Worm (Caenorhabditis elegans) whole organism, L4 larva: ENCODE measurements around the gene F14D7.8.

Experiments used
- F10B5.3 ChIP-seq: sonication (generic microtip); optimal IDR thresholded peaks from 2 replicates; lab custom pipeline; 2016; ENCODE audit warnings: mild to moderate bottlenecking, missing genetic modification characterization, missing compliant biosample characterization
- F37D6.2 ChIP-seq: sonication (generic microtip); optimal IDR thresholded peaks from 2 replicates; lab custom pipeline; 2016; ENCODE audit warnings: mild to moderate bottlenecking, missing genetic modification characterization, missing compliant biosample characterization
- F44E2.7 ChIP-seq: fragments of 200-800 bp; sonication (Bioruptor generic); IDR thresholded peaks from 2 replicates; pipeline ENCODE4 v2.1.2; 2022; ENCODE audit warnings: missing genetic modification characterization, missing compliant biosample characterization
- F49E8.2 ChIP-seq: sonication (generic microtip); optimal IDR thresholded peaks from 2 replicates; lab custom pipeline; 2016; ENCODE audit warnings: missing compliant biosample characterization, mild to moderate bottlenecking, missing genetic modification characterization, borderline replicate concordance
- T20F7.1 ChIP-seq: fragments of 200-800 bp; sonication (Bioruptor generic); optimal IDR thresholded peaks from 2 replicates; lab custom pipeline; 2018; ENCODE audit warnings: mild to moderate bottlenecking, missing genetic modification characterization, missing compliant biosample characterization
- T26A8.4 ChIP-seq: fragments of 200-800 bp; sonication (Bioruptor generic); IDR thresholded peaks from 2 replicates; pipeline ENCODE4 v1.3.6; 2022; ENCODE audit warnings: missing genetic modification characterization, missing compliant biosample characterization
- Y105C5A.15 ChIP-seq: fragments of 200-800 bp; sonication (Bioruptor generic); IDR thresholded peaks from 2 replicates; pipeline ENCODE4 v1.3.6; 2022; ENCODE audit warnings: missing genetic modification characterization, missing compliant biosample characterization
- Y48G9A.11 ChIP-seq: fragments of 200-800 bp; sonication (Bioruptor generic); IDR thresholded peaks from 2 replicates; pipeline ENCODE4 v1.3.6; 2022; ENCODE audit warnings: missing genetic modification reagents, missing genetic modification characterization, missing compliant biosample characterization
- Y5F2A.4 ChIP-seq: fragments of 200-800 bp; sonication (Bioruptor generic); optimal IDR thresholded peaks from 2 replicates; lab custom pipeline; 2018; ENCODE audit warnings: mild to moderate bottlenecking, missing genetic modification characterization, missing compliant biosample characterization
- ZK337.2 ChIP-seq: fragments of 200-800 bp; sonication (Bioruptor generic); IDR thresholded peaks from 2 replicates; pipeline ENCODE4 v1.3.6; 2022; ENCODE audit warnings: missing genetic modification reagents, missing genetic modification characterization, missing compliant biosample characterization
- aha-1 ChIP-seq: fragments of 150-350 bp; peaks from one replicate; lab custom pipeline; 2014; ENCODE audit warnings: missing biosample characterization, missing genetic modification characterization
- aly-2 ChIP-seq: sonication (generic microtip); optimal IDR thresholded peaks from 2 replicates; lab custom pipeline; 2018; ENCODE audit warnings: missing biosample characterization, missing genetic modification characterization
- ama-1 ChIP-seq: fragments of 150-350 bp; optimal IDR thresholded peaks from 2 replicates; lab custom pipeline; 2014; ENCODE audit warnings: inconsistent platforms, mixed read lengths
- arid-1 ChIP-seq: fragments of 200-800 bp; sonication (Bioruptor generic); conservative IDR thresholded peaks from 2 replicates; pipeline ENCODE4 v1.3.6; 2022; ENCODE audit warnings: missing genetic modification reagents, missing genetic modification characterization, missing compliant biosample characterization
- ceh-82 ChIP-seq: sonication (generic microtip); optimal IDR thresholded peaks from 2 replicates; lab custom pipeline; 2017; ENCODE audit warnings: missing biosample characterization, missing genetic modification characterization
- ctbp-1 ChIP-seq: fragments of 200-800 bp; sonication (Bioruptor generic); IDR thresholded peaks from 2 replicates; pipeline ENCODE4 v1.3.6; 2022; ENCODE audit warnings: missing genetic modification reagents, missing genetic modification characterization, missing compliant biosample characterization
- daf-8 ChIP-seq: fragments of 200-800 bp; sonication (Bioruptor generic); IDR thresholded peaks from 2 replicates; pipeline ENCODE4 v1.3.6; 2022; ENCODE audit warnings: missing genetic modification characterization, missing compliant biosample characterization
- dmd-8 ChIP-seq: fragments of 200-800 bp; sonication (Bioruptor generic); IDR thresholded peaks from 2 replicates; pipeline ENCODE4 v1.3.6; 2022; ENCODE audit warnings: missing genetic modification characterization, missing compliant biosample characterization
- dmd-9 ChIP-seq: fragments of 200-800 bp; sonication (Bioruptor generic); IDR thresholded peaks from 2 replicates; pipeline ENCODE4 v1.3.6; 2022; ENCODE audit warnings: missing genetic modification reagents, missing genetic modification characterization, missing compliant biosample characterization
- duxl-1 ChIP-seq: sonication (generic microtip); optimal IDR thresholded peaks from 2 replicates; lab custom pipeline; 2016; ENCODE audit warnings: mild to moderate bottlenecking, missing genetic modification characterization, moderate library complexity, missing compliant biosample characterization; ENCODE audit not compliant: poor library complexity
- dve-1 ChIP-seq: sonication (generic microtip); optimal IDR thresholded peaks from 2 replicates; lab custom pipeline; 2017; ENCODE audit warnings: antibody characterized with exemption, mild to moderate bottlenecking, missing genetic modification characterization, missing compliant biosample characterization; ENCODE audit not compliant: insufficient read depth
- fkh-10 ChIP-seq: fragments of 150-350 bp; optimal IDR thresholded peaks from 2 replicates; lab custom pipeline; 2014; ENCODE audit warnings: missing biosample characterization, missing genetic modification reagents, missing genetic modification characterization
- fos-1 ChIP-seq: fragments of 150-350 bp; optimal IDR thresholded peaks from 2 replicates; lab custom pipeline; 2014; ENCODE audit warnings: missing biosample characterization, missing genetic modification characterization
- gei-8 ChIP-seq: fragments of 200-800 bp; sonication (Bioruptor generic); optimal IDR thresholded peaks from 2 replicates; lab custom pipeline; 2018; ENCODE audit warnings: mild to moderate bottlenecking, missing genetic modification characterization, missing compliant biosample characterization
- hif-1 ChIP-seq, 2 experiments: sonication (generic microtip); optimal IDR thresholded peaks; 2 replicates each; lab custom pipeline; 2016 to 2017; ENCODE audit warnings: missing compliant biosample characterization in 2 of 2, missing genetic modification characterization in 2 of 2, missing genetic modification reagents in 2 of 2, missing genotype in 2 of 2, mild to moderate bottlenecking in 1 of 2
- hmg-1.1 ChIP-seq: fragments of 200-800 bp; sonication (Bioruptor generic); IDR thresholded peaks from 2 replicates; pipeline ENCODE4 v1.3.6; 2022; ENCODE audit warnings: missing genetic modification reagents, missing genetic modification characterization, missing compliant biosample characterization
- lin-1 ChIP-seq: fragments of 200-800 bp; sonication (Bioruptor generic); IDR thresholded peaks from 2 replicates; pipeline ENCODE4 v1.3.6; 2022; ENCODE audit warnings: missing genetic modification reagents, missing genetic modification characterization, missing compliant biosample characterization
- lin-38 ChIP-seq: fragments of 200-800 bp; sonication (Bioruptor generic); IDR thresholded peaks from 2 replicates; pipeline ENCODE4 v1.3.6; 2022; ENCODE audit warnings: missing genetic modification reagents, missing genetic modification characterization, missing compliant biosample characterization
- lir-3 ChIP-seq: sonication (generic microtip); optimal IDR thresholded peaks from 2 replicates; lab custom pipeline; 2016; ENCODE audit warnings: mild to moderate bottlenecking, missing genetic modification characterization, missing compliant biosample characterization
- lsy-2 ChIP-seq, 2 experiments: fragments of 150-350 bp in 1 of 2; sonication (generic microtip) in 1 of 2; optimal IDR thresholded peaks; 2 replicates each; lab custom pipeline; 2014 to 2017; ENCODE audit warnings: missing biosample characterization in 2 of 2, missing genetic modification characterization in 2 of 2
- madf-9 ChIP-seq: fragments of 200-800 bp; sonication (Bioruptor generic); conservative IDR thresholded peaks from 2 replicates; pipeline ENCODE4 v1.3.6; 2022; ENCODE audit warnings: missing genetic modification reagents, missing genetic modification characterization, missing compliant biosample characterization
- mep-1 ChIP-seq: fragments of 150-350 bp; sonication (generic microtip); optimal IDR thresholded peaks from 3 replicates; lab custom pipeline; 2014; ENCODE audit warnings: missing biosample characterization, missing genetic modification characterization
- mxl-2 ChIP-seq: fragments of 200-800 bp; sonication (Bioruptor generic); conservative IDR thresholded peaks from 2 replicates; pipeline ENCODE4 v1.3.6; 2022; ENCODE audit warnings: missing genetic modification reagents, missing genetic modification characterization, missing compliant biosample characterization
- nhr-11 ChIP-seq: fragments of 150-350 bp; optimal IDR thresholded peaks from 2 replicates; lab custom pipeline; 2014; ENCODE audit warnings: missing biosample characterization, missing genetic modification characterization
- nhr-111 ChIP-seq: fragments of 200-800 bp; sonication (Bioruptor generic); optimal IDR thresholded peaks from 2 replicates; lab custom pipeline; 2018; ENCODE audit warnings: mild to moderate bottlenecking, missing genetic modification characterization, missing compliant biosample characterization
- nhr-237 ChIP-seq: sonication (generic microtip); optimal IDR thresholded peaks from 2 replicates; lab custom pipeline; 2017; ENCODE audit warnings: missing biosample characterization, missing genetic modification characterization
- nhr-25 ChIP-seq: sonication (generic microtip); optimal IDR thresholded peaks from 2 replicates; lab custom pipeline; 2017; ENCODE audit warnings: missing genetic modification characterization, mild to moderate bottlenecking, missing compliant biosample characterization, antibody characterized with exemption, moderate library complexity, borderline replicate concordance; ENCODE audit not compliant: insufficient read depth
- nhr-28 ChIP-seq: fragments of 150-350 bp; optimal IDR thresholded peaks from 2 replicates; lab custom pipeline; 2014; ENCODE audit warnings: missing biosample characterization, missing genetic modification characterization
- nhr-42 ChIP-seq: fragments of 200-800 bp; sonication (Bioruptor generic); IDR thresholded peaks from 2 replicates; pipeline ENCODE4 v1.3.6; 2022; ENCODE audit warnings: missing genetic modification characterization, missing compliant biosample characterization
- nhr-77 ChIP-seq: fragments of 150-350 bp; optimal IDR thresholded peaks from 2 replicates; lab custom pipeline; 2014; ENCODE audit warnings: missing biosample characterization, missing genetic modification characterization
- pqm-1 ChIP-seq: sonication (generic microtip); optimal IDR thresholded peaks from 2 replicates; lab custom pipeline; 2017; ENCODE audit warnings: missing biosample characterization, missing genetic modification characterization
- rbr-2 ChIP-seq: sonication (generic microtip); optimal IDR thresholded peaks from 2 replicates; lab custom pipeline; 2016; ENCODE audit warnings: missing genotype, missing genetic modification characterization, missing compliant biosample characterization
- saeg-2 ChIP-seq: fragments of 200-800 bp; sonication (Bioruptor generic); IDR thresholded peaks from 2 replicates; pipeline ENCODE4 v1.3.6; 2022; ENCODE audit warnings: missing genetic modification reagents, missing genetic modification characterization, missing compliant biosample characterization
- snpc-1.2 ChIP-seq: fragments of 200-800 bp; sonication (Bioruptor generic); IDR thresholded peaks from 2 replicates; pipeline ENCODE4 v1.3.6; 2022; ENCODE audit warnings: missing genetic modification reagents, missing genetic modification characterization, missing compliant biosample characterization
- spr-3 ChIP-seq: fragments of 200-800 bp; sonication (Bioruptor generic); optimal IDR thresholded peaks from 2 replicates; lab custom pipeline; 2018; ENCODE audit warnings: mild to moderate bottlenecking, missing genetic modification characterization, missing compliant biosample characterization
- tra-1 ChIP-seq: fragments of 200-800 bp; sonication (Bioruptor generic); IDR thresholded peaks from 2 replicates; pipeline ENCODE4 v1.3.6; 2022; ENCODE audit warnings: missing genetic modification reagents, missing genetic modification characterization, missing compliant biosample characterization
- unc-62 ChIP-seq, 3 experiments: fragments of 150-350 bp in 1 of 3; sonication (generic microtip); optimal IDR thresholded peaks in 2 of 3; peaks in 1 of 3; 1 replicate in 1 of 3; 2 replicates in 2 of 3; lab custom pipeline; 2014 to 2017; ENCODE audit warnings: missing biosample characterization in 3 of 3, missing genetic modification characterization in 3 of 3, missing genetic modification reagents in 3 of 3, missing genotype in 1 of 3
- vab-7 ChIP-seq: fragments of 200-800 bp; sonication (Bioruptor generic); IDR thresholded peaks from 2 replicates; pipeline ENCODE4 v1.3.6; 2022; ENCODE audit warnings: missing genetic modification reagents, missing genetic modification characterization, missing compliant biosample characterization
- zfp-2 ChIP-seq: sonication (generic microtip); optimal IDR thresholded peaks from 2 replicates; lab custom pipeline; 2016; ENCODE audit warnings: mild to moderate bottlenecking, missing genetic modification characterization, missing compliant biosample characterization
- zip-11 ChIP-seq: fragments of 200-800 bp; sonication (Bioruptor generic); IDR thresholded peaks from 2 replicates; pipeline ENCODE4 v1.3.6; 2022; ENCODE audit warnings: missing genetic modification characterization, missing compliant biosample characterization

Gene F14D7.8

DNA sequence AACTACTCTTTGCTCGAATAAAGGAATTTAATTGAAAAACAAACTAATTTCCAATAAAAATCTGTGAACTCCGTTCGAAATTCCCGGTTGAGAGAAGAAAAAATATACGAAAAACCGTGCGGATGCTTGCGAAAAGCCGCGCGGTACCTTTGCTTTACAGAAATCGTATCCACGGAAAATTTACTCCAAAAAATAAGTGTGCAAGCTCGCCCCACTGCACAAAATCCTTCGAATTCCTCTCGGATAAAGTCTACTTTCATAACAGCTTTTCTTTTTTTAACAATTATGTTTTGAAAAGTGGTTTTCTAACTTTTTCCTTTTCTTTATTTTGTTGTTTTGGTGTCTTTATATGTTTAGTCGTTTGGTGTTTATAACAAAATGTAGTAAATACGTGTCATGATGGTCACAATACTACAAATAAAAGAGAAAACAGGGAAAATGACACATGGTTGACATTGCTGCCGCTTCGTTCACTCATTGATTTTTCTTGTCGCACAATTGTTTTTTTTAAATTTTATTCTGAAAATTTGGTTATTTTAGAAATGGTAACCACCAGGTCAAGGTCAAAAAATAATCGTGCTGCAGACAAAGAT, 34.7 kb upstream of the F14D7.8 start, which contains the start of gene cept-2 (continued):
- TF ChIP-seq ama-1 (lab: Kevin White, UChicago), result no peak
- peak; percentile 79 for TF ChIP-seq vab-7
- TF ChIP-seq Y5F2A.4 (GFP tag; lab: Kevin White, UChicago), result no peak
- TF ChIP-seq tra-1 (GFP tag; lab: Robert Waterston, UW), result peak; percentile 48; the same call in 1 of the 2 replicates
- peak; percentile 82 for TF ChIP-seq T26A8.4
- no peak for TF ChIP-seq daf-8 (GFP tag; lab: Robert Waterston, UW)
- peak; percentile 15 for TF ChIP-seq nhr-25
- TF ChIP-seq F49E8.2, result peak; percentile 63
- TF ChIP-seq ZK337.2 (GFP tag; lab: Robert Waterston, UW), result peak; percentile 70; the same call in 1 of the 2 replicates
- TF ChIP-seq lin-38 (GFP tag; lab: Robert Waterston, UW), result peak; percentile 99
- TF ChIP-seq nhr-237 (tag; lab: Kevin White, UChicago), result no peak
- peak; percentile 85 for TF ChIP-seq hmg-1.1 (GFP tag; lab: Robert Waterston, UW)
- no peak for TF ChIP-seq madf-9
- no peak for TF ChIP-seq nhr-111
- peak; percentile 97 for TF ChIP-seq dve-1
- TF ChIP-seq fkh-10, result peak; percentile 94
- no peak for TF ChIP-seq spr-3 (GFP tag; lab: Kevin White, UChicago)
- TF ChIP-seq unc-62 (GFP tag; optimal IDR thresholded peaks at IDR 0.05 in 1 of 2; lab: Kevin White, UChicago), result no peak
- no peak for TF ChIP-seq unc-62 (tag; optimal IDR thresholded peaks at IDR 0.05; lab: Kevin White, UChicago)
- TF ChIP-seq ceh-82 (tag; lab: Kevin White, UChicago), result no peak
- TF ChIP-seq F44E2.7 (GFP tag; lab: Robert Waterston, UW), result no peak
- TF ChIP-seq dmd-9 (GFP tag; lab: Robert Waterston, UW), result peak; percentile 81
- TF ChIP-seq aha-1 (tag; lab: Kevin White, UChicago), result peak; percentile 97
- no peak for TF ChIP-seq saeg-2
- peak; percentile 85 for TF ChIP-seq nhr-42
- peak; percentile 95 for TF ChIP-seq nhr-11 (tag; lab: Kevin White, UChicago)
- TF ChIP-seq pqm-1 (tag; lab: Kevin White, UChicago), result no peak
- peak; percentile 88 for TF ChIP-seq nhr-28 (tag; lab: Kevin White, UChicago)
- peak; percentile 73 to 95 for TF ChIP-seq lsy-2 (tag; optimal IDR thresholded peaks at IDR 0.05; lab: Kevin White, UChicago)
- TF ChIP-seq mep-1 (tag; lab: Kevin White, UChicago), result no peak
- TF ChIP-seq hif-1 (tag; optimal IDR thresholded peaks at IDR 0.05; lab: Kevin White, UChicago), result peak in 1 of 2 experiments; percentile 85
- no peak for TF ChIP-seq lir-3 (tag; lab: Kevin White, UChicago)
- TF ChIP-seq fos-1, result no peak
- TF ChIP-seq Y48G9A.11 (GFP tag; lab: Robert Waterston, UW), result no peak
- TF ChIP-seq lin-1 (GFP tag; lab: Robert Waterston, UW), result no peak
- TF ChIP-seq duxl-1 (tag; lab: Kevin White, UChicago), result peak; percentile 92
- no peak for TF ChIP-seq dmd-8 (GFP tag; lab: Robert Waterston, UW)
- peak; percentile 77 for TF ChIP-seq ctbp-1 (GFP tag; lab: Robert Waterston, UW)
- no peak for TF ChIP-seq zip-11 (GFP tag; lab: Robert Waterston, UW)
- TF ChIP-seq snpc-1.2 (GFP tag; lab: Robert Waterston, UW), result peak; percentile 58; the same call in 1 of the 2 replicates
- no peak for TF ChIP-seq mxl-2 (GFP tag; lab: Robert Waterston, UW)
- no peak for TF ChIP-seq arid-1 (GFP tag; lab: Robert Waterston, UW)
- TF ChIP-seq aly-2, result no peak
- peak; percentile 86 for TF ChIP-seq T20F7.1
- no peak for TF ChIP-seq Y105C5A.15
- TF ChIP-seq F10B5.3 (tag; lab: Kevin White, UChicago), result no peak
- no peak for TF ChIP-seq gei-8 (GFP tag; lab: Kevin White, UChicago)
- TF ChIP-seq zfp-2 (tag; lab: Kevin White, UChicago), result peak; percentile 70
- TF ChIP-seq F37D6.2, result no peak
- TF ChIP-seq rbr-2 (tag; lab: Kevin White, UChicago), result peak; percentile 94
- peak; percentile 95 for TF ChIP-seq nhr-77 (tag; lab: Kevin White, UChicago)
